Worm (Caenorhabditis elegans) whole organism, L1 larva: ENCODE results near the gene rpc-11.
A peak's percentile ranks its signal among the peaks of the same experiment; 100 is the strongest.

Source experiments
- ceh-90 ChIP-seq: sonication (generic microtip); optimal IDR thresholded peaks from 2 replicates; lab custom pipeline; 2016; ENCODE audit warnings: missing genetic modification characterization, missing compliant biosample characterization
- nhr-12 ChIP-seq: sonication (generic microtip); optimal IDR thresholded peaks from 2 replicates; lab custom pipeline; 2017; ENCODE audit warnings: missing biosample characterization, missing genetic modification characterization
- nhr-237 ChIP-seq: fragments of 150-350 bp; optimal IDR thresholded peaks from 2 replicates; lab custom pipeline; 2014; ENCODE audit warnings: missing biosample characterization, missing genetic modification characterization
- nhr-76 ChIP-seq: sonication (generic microtip); optimal IDR thresholded peaks from 2 replicates; lab custom pipeline; 2017; ENCODE audit warnings: missing biosample characterization, missing genetic modification characterization
- snpc-4 ChIP-seq: fragments of 150-350 bp; optimal IDR thresholded peaks from 2 replicates; lab custom pipeline; 2014; ENCODE audit warnings: missing biosample characterization, missing genetic modification characterization
- sox-4 ChIP-seq: sonication (generic microtip); optimal IDR thresholded peaks from 2 replicates; lab custom pipeline; 2016; ENCODE audit warnings: missing genetic modification characterization, missing compliant biosample characterization
- unc-62 ChIP-seq: fragments of 150-350 bp; optimal IDR thresholded peaks from 2 replicates; lab custom pipeline; 2014; ENCODE audit warnings: missing biosample characterization, missing genetic modification reagents, missing genetic modification characterization

DNA sequence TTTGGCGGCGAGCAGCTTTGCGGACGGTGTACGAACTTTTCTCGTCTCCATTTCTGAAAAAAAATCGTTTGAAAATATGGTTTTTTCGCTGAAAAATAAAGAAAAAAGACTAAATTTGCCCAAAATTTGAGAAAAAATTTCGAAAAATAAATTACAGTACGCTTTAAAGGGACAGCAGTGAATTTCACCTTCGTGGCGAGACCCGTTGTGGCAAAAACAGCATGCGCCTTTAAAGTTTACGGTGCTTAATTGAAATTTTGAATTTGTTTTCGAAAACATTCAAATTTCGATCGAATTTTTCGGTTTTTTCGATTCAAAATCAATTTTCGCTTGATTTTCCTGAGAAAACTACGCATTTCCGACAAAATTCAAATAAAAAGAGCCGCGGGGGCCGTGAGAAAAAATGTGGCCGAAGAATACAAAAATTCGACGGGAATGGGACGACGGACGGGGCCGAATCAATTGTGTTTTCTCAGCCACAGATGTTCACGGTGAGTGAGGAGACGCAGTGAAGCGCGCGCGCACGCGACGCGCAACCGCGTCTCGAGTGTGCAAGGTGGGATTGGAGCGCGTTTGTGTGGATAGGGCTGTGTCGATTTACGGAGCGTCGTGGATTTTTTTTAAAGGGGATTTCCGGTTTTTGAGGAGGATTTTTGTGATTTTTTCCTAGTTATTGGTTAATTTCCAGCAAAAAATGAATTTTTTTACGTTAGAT lies 10.1 kb upstream of the rpc-11 start, which contains the start of gene Y77E11A.7:
- TF ChIP-seq nhr-237 (peak; percentile 89), ceh-90 (tag; lab: Kevin White, UChicago) (peak; percentile 32), sox-4 (tag; lab: Kevin White, UChicago) (peak; percentile 40), nhr-12 (tag; lab: Kevin White, UChicago) (no peak), snpc-4 (tag; lab: Kevin White, UChicago) (peak; percentile 83), nhr-76 (tag; lab: Kevin White, UChicago) (no peak), unc-62 (GFP tag; lab: Kevin White, UChicago) (no peak)
